Fruit fly (Drosophila melanogaster): ENCODE data around the gene CG17648.

Gene CG17648

DNA sequence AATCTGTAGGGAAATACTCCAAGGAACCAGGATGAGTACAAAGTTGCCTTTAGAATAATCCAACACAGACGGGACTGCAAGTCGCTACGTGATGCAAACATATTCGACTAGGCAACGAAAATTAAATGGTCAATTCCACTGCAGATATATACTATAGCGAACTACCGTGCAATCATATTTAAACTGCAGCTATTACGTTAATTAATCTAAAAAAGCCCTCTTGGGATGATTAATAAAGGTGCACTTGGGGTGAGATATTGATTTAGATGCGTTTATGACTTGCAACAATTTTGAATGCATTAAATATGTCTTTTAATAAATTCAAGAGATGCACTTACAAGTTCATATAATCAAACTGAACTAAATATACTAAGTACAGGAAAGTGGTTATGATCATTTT, 39.6 kb downstream of the CG17648 start, which contains the start of gene Gr22c:
Gr22c (minus strand) TSS at position 101 of the 400 bp plus-strand sequence.
- no peak for TF ChIP-seq noc (tag; optimal IDR thresholded peaks at IDR 0.05)

DNA sequence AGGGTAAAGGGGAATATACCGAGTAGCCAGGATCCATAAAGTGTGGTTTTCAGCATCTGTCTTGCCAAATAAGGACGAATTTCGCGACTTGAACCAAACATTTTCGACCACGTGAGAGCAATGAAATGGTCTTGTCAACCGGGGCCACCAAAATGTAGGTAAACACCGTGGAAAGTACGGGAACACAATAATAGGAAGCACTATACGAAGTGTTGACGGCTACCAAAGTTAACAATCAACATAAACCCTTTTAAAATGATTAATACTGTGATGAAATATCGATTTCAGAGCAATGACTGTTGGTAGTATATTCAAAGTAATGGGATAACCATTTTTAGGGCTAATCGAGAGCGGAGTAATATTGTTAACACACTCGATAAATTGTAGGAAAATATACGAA, 41.1 kb downstream of the CG17648 start, which contains the start of gene Gr22b:
Gr22b (minus strand) TSS at position 101 of the 400 bp plus-strand sequence.
- no peak for TF ChIP-seq noc (tag; optimal IDR thresholded peaks at IDR 0.05)

DNA sequence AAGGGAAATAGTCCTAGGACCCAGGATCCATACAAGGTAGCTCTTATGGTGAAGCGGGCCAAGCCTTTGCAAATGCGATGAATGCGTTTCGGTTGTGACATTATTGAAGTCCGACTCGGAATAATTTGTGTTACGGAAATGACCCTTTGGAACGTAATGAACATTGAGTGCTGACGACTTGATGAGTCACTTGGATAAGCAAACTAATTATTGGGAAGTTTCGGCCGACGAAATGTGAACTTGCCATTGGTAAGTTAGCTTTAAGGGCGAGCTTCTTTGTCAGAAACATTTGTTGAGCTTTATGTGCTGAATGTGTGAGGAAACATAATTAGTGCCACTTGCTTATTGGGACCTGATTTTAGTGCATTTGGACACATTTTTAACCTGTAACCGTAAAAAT, 42.7 kb downstream of the CG17648 start, which contains the start of gene Gr22a:
Gr22a (minus strand) TSS at position 101 of the 400 bp plus-strand sequence.
- TF ChIP-seq noc (tag; optimal IDR thresholded peaks at IDR 0.05): no peak

Data from whole organism, larva.